Fruit fly (Drosophila melanogaster) whole organism, embryonic: Measurements from ENCODE around the gene CG42240.

Source experiments
- BEAF-32 ChIP-seq: fragments of 200-800 bp; sonication (Bioruptor generic); optimal IDR thresholded peaks from 3 replicates; lab custom pipeline; 2017; ENCODE audit warnings: missing biosample characterization, missing genetic modification characterization, mild to moderate bottlenecking, moderate library complexity, missing genetic modification reagents
- CG14441 ChIP-seq: fragments of 200-800 bp; sonication (Bioruptor generic); IDR thresholded peaks from 2 replicates; pipeline ENCODE4 v1.3.6; 2022; ENCODE audit warnings: missing biosample characterization, missing genetic modification characterization
- CG15073 ChIP-seq: fragments of 200-800 bp; sonication (Bioruptor generic); optimal IDR thresholded peaks from 2 replicates; lab custom pipeline; 2016; ENCODE audit warnings: missing biosample characterization, missing genetic modification characterization
- CG15269 ChIP-seq: fragments of 200-800 bp; sonication (Bioruptor generic); optimal IDR thresholded peaks from 2 replicates; lab custom pipeline; 2018; ENCODE audit warnings: missing biosample characterization, mild to moderate bottlenecking, missing genetic modification characterization, moderate library complexity
- CG16815 ChIP-seq: fragments of 200-800 bp; sonication (Bioruptor generic); optimal IDR thresholded peaks from 3 replicates; lab custom pipeline; 2017; ENCODE audit warnings: missing biosample characterization, mild to moderate bottlenecking, missing genetic modification characterization
- CG17359 ChIP-seq: fragments of 200-800 bp; sonication (Bioruptor generic); optimal IDR thresholded peaks from 3 replicates; lab custom pipeline; 2018; ENCODE audit warnings: missing biosample characterization, mild to moderate bottlenecking, missing genetic modification characterization, moderate library complexity
- CG17829 ChIP-seq: fragments of 200-800 bp; optimal IDR thresholded peaks from 2 replicates; lab custom pipeline; 2019; ENCODE audit warnings: missing biosample characterization, mild to moderate bottlenecking, missing genetic modification characterization, moderate library complexity
- CG18764 ChIP-seq: fragments of 200-800 bp; sonication (Bioruptor generic); optimal IDR thresholded peaks from 3 replicates; lab custom pipeline; 2016; ENCODE audit warnings: missing biosample characterization, missing genetic modification characterization
- CG2116 ChIP-seq: fragments of 200-800 bp; sonication (Bioruptor generic); optimal IDR thresholded peaks from 3 replicates; lab custom pipeline; 2018; ENCODE audit warnings: missing biosample characterization, mild to moderate bottlenecking, missing genetic modification characterization
- CG2120 ChIP-seq: fragments of 200-800 bp; sonication (Bioruptor generic); optimal IDR thresholded peaks from 3 replicates; lab custom pipeline; 2016; ENCODE audit warnings: missing biosample characterization, missing genetic modification characterization
- CG2889 ChIP-seq: fragments of 200-800 bp; sonication (Bioruptor generic); IDR thresholded peaks from 3 replicates; pipeline ENCODE4 v1.3.6; 2022; ENCODE audit warnings: missing biosample characterization, missing genetic modification characterization
- CG31388 ChIP-seq: fragments of 200-800 bp; sonication (Bioruptor generic); optimal IDR thresholded peaks from 2 replicates; lab custom pipeline; 2016; ENCODE audit warnings: missing biosample characterization, missing genetic modification characterization
- CG33557 ChIP-seq: fragments of 200-800 bp; sonication (Bioruptor generic); optimal IDR thresholded peaks from 2 replicates; lab custom pipeline; 2019; ENCODE audit warnings: missing biosample characterization, mild to moderate bottlenecking, missing genetic modification characterization, moderate library complexity
- CG34376 ChIP-seq: fragments of 200-800 bp; sonication (Bioruptor generic); optimal IDR thresholded peaks from 2 replicates; lab custom pipeline; 2018; ENCODE audit warnings: missing biosample characterization, mild to moderate bottlenecking, missing genetic modification characterization
- CG3838 ChIP-seq: fragments of 200-800 bp; sonication (Bioruptor generic); optimal IDR thresholded peaks from 3 replicates; lab custom pipeline; 2016; ENCODE audit warnings: missing biosample characterization, missing genetic modification characterization
- CG4282 ChIP-seq: fragments of 200-800 bp; sonication (Bioruptor generic); optimal IDR thresholded peaks from 2 replicates; lab custom pipeline; 2016; ENCODE audit warnings: missing biosample characterization, missing genetic modification characterization
- CG4404 ChIP-seq: fragments of 200-800 bp; sonication (Bioruptor generic); IDR thresholded peaks from 2 replicates; pipeline ENCODE4 v1.3.6; 2022; ENCODE audit warnings: missing biosample characterization, missing genetic modification characterization
- CG4730 ChIP-seq: fragments of 200-800 bp; sonication (Bioruptor generic); IDR thresholded peaks from 2 replicates; pipeline ENCODE4 v1.3.6; 2022; ENCODE audit warnings: missing biosample characterization, missing genetic modification characterization
- CG7786 ChIP-seq: fragments of 200-800 bp; sonication (Bioruptor generic); optimal IDR thresholded peaks from 2 replicates; lab custom pipeline; 2016; ENCODE audit warnings: missing biosample characterization, missing genetic modification characterization
- CG8359 ChIP-seq: fragments of 200-800 bp; sonication (Bioruptor generic); optimal IDR thresholded peaks from 2 replicates; lab custom pipeline; 2017; ENCODE audit warnings: missing biosample characterization, mild to moderate bottlenecking, missing genetic modification characterization, borderline replicate concordance
- CG8388 ChIP-seq: fragments of 200-800 bp; sonication (Bioruptor generic); optimal IDR thresholded peaks from 2 replicates; lab custom pipeline; 2019; ENCODE audit warnings: missing biosample characterization, mild to moderate bottlenecking, missing genetic modification characterization, moderate library complexity
- CG9817 ChIP-seq: fragments of 200-800 bp; sonication (Bioruptor generic); optimal IDR thresholded peaks from 2 replicates; lab custom pipeline; 2018; ENCODE audit warnings: missing biosample characterization, mild to moderate bottlenecking, missing genetic modification characterization, moderate library complexity
- GATAe ChIP-seq: fragments of 200-800 bp; sonication (Bioruptor generic); conservative IDR thresholded peaks from 2 replicates; pipeline ENCODE4 v1.3.6; 2022; ENCODE audit warnings: missing biosample characterization, missing genetic modification characterization
- HmgZ ChIP-seq: fragments of 200-800 bp; sonication (Bioruptor generic); optimal IDR thresholded peaks from 2 replicates; lab custom pipeline; 2018; ENCODE audit warnings: missing biosample characterization, mild to moderate bottlenecking, missing genetic modification characterization
- Lim3 ChIP-seq: fragments of 200-800 bp; sonication (Bioruptor generic); IDR thresholded peaks from 2 replicates; pipeline ENCODE4 v1.3.6; 2022; ENCODE audit warnings: missing biosample characterization, missing genetic modification characterization
- NFAT ChIP-seq: fragments of 200-800 bp; sonication (Bioruptor generic); IDR thresholded peaks from 2 replicates; pipeline ENCODE4 v1.3.6; 2022; ENCODE audit warnings: missing biosample characterization, missing genetic modification characterization
- Optix ChIP-seq: fragments of 200-800 bp; sonication (Bioruptor generic); IDR thresholded peaks from 3 replicates; pipeline ENCODE4 v1.3.6; 2022; ENCODE audit warnings: missing biosample characterization, missing genetic modification characterization
- Sry-β ChIP-seq: fragments of 200-800 bp; sonication (Bioruptor generic); optimal IDR thresholded peaks from 2 replicates; lab custom pipeline; 2018; ENCODE audit warnings: missing biosample characterization, mild to moderate bottlenecking, missing genetic modification characterization, moderate library complexity
- ab ChIP-seq: fragments of 200-800 bp; sonication (Bioruptor generic); optimal IDR thresholded peaks from 2 replicates; lab custom pipeline; 2016; ENCODE audit warnings: missing biosample characterization, missing genetic modification characterization
- aop ChIP-seq: fragments of 200-800 bp; sonication (Bioruptor generic); IDR thresholded peaks from 2 replicates; pipeline ENCODE4 v1.3.6; 2022; ENCODE audit warnings: missing biosample characterization, missing genetic modification characterization
- cad ChIP-seq: fragments of >200 bp; optimal IDR thresholded peaks from 2 replicates; lab custom pipeline; 2017; ENCODE audit warnings: missing biosample characterization, missing genetic modification characterization
- dati ChIP-seq: fragments of 200-800 bp; sonication (Bioruptor generic); IDR thresholded peaks from 2 replicates; pipeline ENCODE4 v1.3.6; 2022; ENCODE audit warnings: missing biosample characterization, missing genetic modification characterization
- dpn ChIP-seq, 2 experiments: fragments of 200-800 bp; sonication (Bioruptor generic); optimal IDR thresholded peaks; 3 replicates each; lab custom pipeline; 2016; ENCODE audit warnings: missing biosample characterization in 2 of 2, missing genetic modification characterization in 2 of 2
- eve ChIP-seq, 2 experiments: fragments of >200 bp; optimal IDR thresholded peaks; 2 replicates each; lab custom pipeline; 2017; ENCODE audit warnings: missing biosample characterization in 2 of 2, missing genetic modification characterization in 2 of 2
- jumu ChIP-seq: fragments of 200-800 bp; sonication (Bioruptor generic); optimal IDR thresholded peaks from 3 replicates; lab custom pipeline; 2016; ENCODE audit warnings: missing biosample characterization, missing genetic modification characterization
- mam ChIP-seq: fragments of 200-800 bp; sonication (Bioruptor generic); optimal IDR thresholded peaks from 3 replicates; lab custom pipeline; 2016; ENCODE audit warnings: missing biosample characterization, missing genetic modification characterization
- pfk ChIP-seq: fragments of 200-800 bp; sonication (Bioruptor generic); optimal IDR thresholded peaks from 2 replicates; lab custom pipeline; 2018; ENCODE audit warnings: missing biosample characterization, mild to moderate bottlenecking, missing genetic modification characterization, moderate library complexity
- pho ChIP-seq: fragments of 200-800 bp; sonication (Bioruptor generic); optimal IDR thresholded peaks from 2 replicates; lab custom pipeline; 2016; ENCODE audit warnings: missing biosample characterization, missing genetic modification characterization
- rib ChIP-seq: fragments of 200-800 bp; sonication (Bioruptor generic); IDR thresholded peaks from 2 replicates; pipeline ENCODE4 v1.3.6; 2022; ENCODE audit warnings: missing biosample characterization, missing genetic modification characterization
- seq ChIP-seq: fragments of 200-800 bp; sonication (Bioruptor generic); IDR thresholded peaks from 2 replicates; pipeline ENCODE4 v1.3.6; 2022; ENCODE audit warnings: missing biosample characterization, missing genetic modification characterization
- shn ChIP-seq: fragments of 200-800 bp; sonication (Bioruptor generic); optimal IDR thresholded peaks from 3 replicates; lab custom pipeline; 2016; ENCODE audit warnings: missing biosample characterization, missing genetic modification characterization
- slp2 ChIP-seq: fragments of 200-800 bp; sonication (Bioruptor generic); optimal IDR thresholded peaks from 2 replicates; lab custom pipeline; 2016; ENCODE audit warnings: missing biosample characterization, missing genetic modification characterization
- stwl ChIP-seq: fragments of 200-800 bp; sonication (Bioruptor generic); optimal IDR thresholded peaks from 3 replicates; lab custom pipeline; 2018; ENCODE audit warnings: missing biosample characterization, mild to moderate bottlenecking, missing genetic modification characterization, moderate library complexity
- sug ChIP-seq: fragments of 200-800 bp; optimal IDR thresholded peaks from 2 replicates; lab custom pipeline; 2019; ENCODE audit warnings: missing biosample characterization, mild to moderate bottlenecking, missing genetic modification characterization, moderate library complexity
- vvl ChIP-seq: fragments of 200-800 bp; sonication (Bioruptor generic); IDR thresholded peaks from 2 replicates; pipeline ENCODE4 v1.3.6; 2022; ENCODE audit warnings: missing biosample characterization, missing genetic modification characterization

The CG42240 gene

dm6 chrX:6310408-6310807 lies 20.2 kb upstream of the CG42240 start (continued):
- no peak for TF ChIP-seq CG18764 (GFP tag; lab: Kevin White, UChicago)
- TF ChIP-seq CG2116 (GFP tag; lab: Kevin White, UChicago), result no peak
- no peak for TF ChIP-seq pfk
- no peak for TF ChIP-seq CG2889 (GFP tag; lab: Robert Waterston, UW)
- no peak for TF ChIP-seq CG9817 (tag; lab: Kevin White, UChicago)
- no peak for TF ChIP-seq CG8359 (GFP tag; lab: Kevin White, UChicago)
- TF ChIP-seq Lim3 (GFP tag; lab: Robert Waterston, UW), result no peak
- TF ChIP-seq NFAT (GFP tag; lab: Robert Waterston, UW), result no peak
- peak; percentile 32 for TF ChIP-seq CG15269 (tag; lab: Kevin White, UChicago)
- TF ChIP-seq CG17829 (tag; lab: Kevin White, UChicago), result no peak
- no peak for TF ChIP-seq Sry-β (GFP tag; lab: Kevin White, UChicago)
- no peak for TF ChIP-seq CG4404 (GFP tag; lab: Robert Waterston, UW)
- TF ChIP-seq dpn (GFP tag; optimal IDR thresholded peaks at IDR 0.05; lab: Kevin White, UChicago), result no peak
- TF ChIP-seq CG33557 (GFP tag; lab: Kevin White, UChicago), result no peak
- no peak for TF ChIP-seq CG7786
- TF ChIP-seq CG8388 (GFP tag; lab: Kevin White, UChicago), result no peak
- TF ChIP-seq mam (GFP tag; lab: Kevin White, UChicago), result no peak
- no peak for TF ChIP-seq sug (tag; lab: Kevin White, UChicago)
- no peak for TF ChIP-seq aop (GFP tag; lab: Robert Waterston, UW)
- peak in 1 of 2 experiments; percentile 57 for TF ChIP-seq eve (GFP tag; optimal IDR thresholded peaks at IDR 0.05; lab: Kevin White, UChicago)
- TF ChIP-seq CG2120 (GFP tag; lab: Kevin White, UChicago), result peak; percentile 32
- no peak for TF ChIP-seq CG3838 (GFP tag; lab: Kevin White, UChicago)
- no peak for TF ChIP-seq ab (GFP tag; lab: Kevin White, UChicago)
- no peak for TF ChIP-seq CG34376 (GFP tag; lab: Kevin White, UChicago)
- TF ChIP-seq cad (GFP tag; lab: Kevin White, UChicago), result no peak
- TF ChIP-seq vvl (GFP tag; lab: Robert Waterston, UW), result no peak
- TF ChIP-seq pho (GFP tag; lab: Kevin White, UChicago), result no peak
- no peak for TF ChIP-seq HmgZ
- no peak for TF ChIP-seq CG4282 (GFP tag; lab: Kevin White, UChicago)
- TF ChIP-seq seq (GFP tag; lab: Robert Waterston, UW), result no peak
- no peak for TF ChIP-seq CG16815 (GFP tag; lab: Kevin White, UChicago)
- no peak for TF ChIP-seq CG31388 (GFP tag; lab: Kevin White, UChicago)
- no peak for TF ChIP-seq stwl (tag; lab: Kevin White, UChicago)
- no peak for TF ChIP-seq rib (GFP tag; lab: Robert Waterston, UW)
- no peak for TF ChIP-seq slp2
- no peak for TF ChIP-seq dati (GFP tag; lab: Robert Waterston, UW)
- no peak for TF ChIP-seq jumu (GFP tag; lab: Kevin White, UChicago)
- peak; percentile 42 for TF ChIP-seq CG17359 (tag; lab: Kevin White, UChicago)
- no peak for TF ChIP-seq GATAe (GFP tag; lab: Robert Waterston, UW)
- no peak for TF ChIP-seq shn (GFP tag; lab: Kevin White, UChicago)
- no peak for TF ChIP-seq CG15073 (GFP tag; lab: Kevin White, UChicago)
- 0 out of 3 replicates have a peak, but pooled peaks have one; percentile 19 for TF ChIP-seq Optix
- no peak for TF ChIP-seq CG4730 (GFP tag; lab: Robert Waterston, UW)
- TF ChIP-seq BEAF-32 (GFP tag; lab: Kevin White, UChicago), result no peak
- TF ChIP-seq CG14441 (GFP tag; lab: Robert Waterston, UW), result peak; percentile 37; the same call in 1 of the 2 replicates
